Fruit fly (Drosophila melanogaster) whole organism, embryonic: Measurements from ENCODE around the gene CG32299.

Experiments used
- CG10462 ChIP-seq: fragments of 200-800 bp; sonication (Bioruptor generic); optimal IDR thresholded peaks from 2 replicates; lab custom pipeline; 2016; ENCODE audit warnings: missing biosample characterization, missing genetic modification characterization
- CG11504 ChIP-seq: fragments of 200-800 bp; sonication (Bioruptor generic); optimal IDR thresholded peaks from 3 replicates; lab custom pipeline; 2019; ENCODE audit warnings: missing biosample characterization, mild to moderate bottlenecking, missing genetic modification characterization, moderate library complexity
- CG11560 ChIP-seq: fragments of 200-800 bp; sonication (Bioruptor generic); IDR thresholded peaks from 3 replicates; pipeline ENCODE4 v1.3.6; 2022; ENCODE audit warnings: missing biosample characterization, missing genetic modification characterization
- CG12071 ChIP-seq: fragments of 200-800 bp; sonication (Bioruptor generic); optimal IDR thresholded peaks from 3 replicates; lab custom pipeline; 2018; ENCODE audit warnings: missing biosample characterization, mild to moderate bottlenecking, missing genetic modification characterization
- CG12299 ChIP-seq: fragments of 200-800 bp; sonication (Bioruptor generic); optimal IDR thresholded peaks from 2 replicates; lab custom pipeline; 2018; ENCODE audit warnings: missing biosample characterization, mild to moderate bottlenecking, missing genetic modification characterization
- CG13894 ChIP-seq: fragments of 200-800 bp; sonication (Bioruptor generic); optimal IDR thresholded peaks from 3 replicates; lab custom pipeline; 2018; ENCODE audit warnings: missing biosample characterization, mild to moderate bottlenecking, missing genetic modification characterization, moderate library complexity
- CG14710 ChIP-seq: fragments of 200-800 bp; sonication (Bioruptor generic); optimal IDR thresholded peaks from 3 replicates; lab custom pipeline; 2019; ENCODE audit warnings: missing biosample characterization, mild to moderate bottlenecking, missing genetic modification characterization, moderate library complexity
- CG16779 ChIP-seq: fragments of 200-800 bp; sonication (Bioruptor generic); IDR thresholded peaks from 2 replicates; pipeline ENCODE4 v1.3.6; 2022; ENCODE audit warnings: missing biosample characterization, missing genetic modification characterization
- CG17359 ChIP-seq: fragments of 200-800 bp; sonication (Bioruptor generic); optimal IDR thresholded peaks from 3 replicates; lab custom pipeline; 2018; ENCODE audit warnings: missing biosample characterization, mild to moderate bottlenecking, missing genetic modification characterization, moderate library complexity
- CG2875 ChIP-seq: fragments of 200-800 bp; sonication (Bioruptor generic); optimal IDR thresholded peaks from 2 replicates; lab custom pipeline; 2017; ENCODE audit warnings: missing biosample characterization, mild to moderate bottlenecking, missing genetic modification characterization, missing genetic modification reagents
- CG32767 ChIP-seq: fragments of 200-800 bp; sonication (Bioruptor generic); IDR thresholded peaks from 2 replicates; pipeline ENCODE4 v1.3.6; 2022; ENCODE audit warnings: missing biosample characterization, missing genetic modification characterization
- CG3407 ChIP-seq: fragments of 200-800 bp; sonication (Bioruptor generic); optimal IDR thresholded peaks from 2 replicates; lab custom pipeline; 2018; ENCODE audit warnings: missing biosample characterization, mild to moderate bottlenecking, missing genetic modification characterization
- CG34422 ChIP-seq: fragments of 200-800 bp; sonication (Bioruptor generic); IDR thresholded peaks from 3 replicates; pipeline ENCODE4 v1.3.6; 2022; ENCODE audit warnings: missing biosample characterization, missing genetic modification characterization
- CG4820 ChIP-seq: fragments of 200-800 bp; sonication (Bioruptor generic); optimal IDR thresholded peaks from 3 replicates; lab custom pipeline; 2016; ENCODE audit warnings: missing biosample characterization, missing genetic modification characterization
- CG5953 ChIP-seq: fragments of 200-800 bp; sonication (Bioruptor generic); IDR thresholded peaks from 2 replicates; pipeline ENCODE4 v1.3.6; 2022; ENCODE audit warnings: missing biosample characterization, missing genetic modification characterization
- CG8089 ChIP-seq: fragments of 200-800 bp; sonication (Bioruptor generic); optimal IDR thresholded peaks from 3 replicates; lab custom pipeline; 2016; ENCODE audit warnings: missing biosample characterization, missing genetic modification characterization
- CG9817 ChIP-seq: fragments of 200-800 bp; sonication (Bioruptor generic); optimal IDR thresholded peaks from 2 replicates; lab custom pipeline; 2018; ENCODE audit warnings: missing biosample characterization, mild to moderate bottlenecking, missing genetic modification characterization, moderate library complexity
- Hr3 ChIP-seq: fragments of 200-800 bp; sonication (Bioruptor generic); optimal IDR thresholded peaks from 3 replicates; lab custom pipeline; 2016; ENCODE audit warnings: missing biosample characterization, missing genetic modification characterization
- Hr39 ChIP-seq: fragments of >200 bp; optimal IDR thresholded peaks from 2 replicates; lab custom pipeline; 2017
- Med ChIP-seq: fragments of 200-800 bp; sonication (Bioruptor generic); peaks from one replicate; lab custom pipeline; 2016; ENCODE audit warnings: missing biosample characterization, missing genetic modification characterization, mild to moderate bottlenecking, inconsistent platforms, moderate library complexity
- Mrtf ChIP-seq: fragments of 200-800 bp; sonication (Bioruptor generic); IDR thresholded peaks from 3 replicates; pipeline ENCODE4 v1.3.6; 2022; ENCODE audit warnings: missing biosample characterization, missing genetic modification characterization
- NC2α ChIP-seq: fragments of 200-800 bp; sonication (Bioruptor generic); optimal IDR thresholded peaks from 2 replicates; lab custom pipeline; 2016; ENCODE audit warnings: missing biosample characterization, missing genetic modification characterization
- Nf-YA ChIP-seq: fragments of 200-800 bp; sonication (Bioruptor generic); IDR thresholded peaks from 2 replicates; pipeline ENCODE4 v1.3.6; 2022; ENCODE audit warnings: missing biosample characterization, missing genetic modification characterization
- Oaz ChIP-seq: fragments of 200-800 bp; sonication (Bioruptor generic); IDR thresholded peaks from 2 replicates; pipeline ENCODE4 v1.3.6; 2022; ENCODE audit warnings: missing biosample characterization, missing genetic modification characterization
- PHDP ChIP-seq: fragments of 200-800 bp; sonication (Bioruptor generic); optimal IDR thresholded peaks from 3 replicates; lab custom pipeline; 2018; ENCODE audit warnings: missing biosample characterization, mild to moderate bottlenecking, missing genetic modification characterization, moderate library complexity
- amos ChIP-seq: fragments of 200-800 bp; sonication (Bioruptor generic); IDR thresholded peaks from 2 replicates; pipeline ENCODE4 v1.3.6; 2022; ENCODE audit warnings: missing biosample characterization, missing genetic modification characterization; ENCODE audit not compliant: partially characterized antibody
- aop ChIP-seq: fragments of 200-800 bp; sonication (Bioruptor generic); IDR thresholded peaks from 2 replicates; pipeline ENCODE4 v1.3.6; 2022; ENCODE audit warnings: missing biosample characterization, missing genetic modification characterization
- ase ChIP-seq: fragments of 200-800 bp; sonication (Bioruptor generic); IDR thresholded peaks from 3 replicates; pipeline ENCODE4 v1.3.6; 2022; ENCODE audit warnings: missing biosample characterization, missing genetic modification characterization
- bab2 ChIP-seq: fragments of 200-800 bp; sonication (Bioruptor generic); optimal IDR thresholded peaks from 2 replicates; lab custom pipeline; 2016; ENCODE audit warnings: missing biosample characterization, missing genetic modification characterization
- cato ChIP-seq: fragments of 200-800 bp; sonication (Bioruptor generic); optimal IDR thresholded peaks from 2 replicates; lab custom pipeline; 2016; ENCODE audit warnings: missing biosample characterization, missing genetic modification characterization, borderline replicate concordance
- chif ChIP-seq, 2 experiments: fragments of 200-800 bp; sonication (Bioruptor generic); optimal IDR thresholded peaks; 3 replicates each; lab custom pipeline; 2016; ENCODE audit warnings: missing biosample characterization in 2 of 2, missing genetic modification characterization in 2 of 2
- corto ChIP-seq: fragments of 200-800 bp; sonication (Bioruptor generic); optimal IDR thresholded peaks from 2 replicates; lab custom pipeline; 2016; ENCODE audit warnings: missing biosample characterization, mild to moderate bottlenecking, missing genetic modification characterization, moderate library complexity
- crol ChIP-seq: fragments of 200-800 bp; sonication (Bioruptor generic); IDR thresholded peaks from 2 replicates; pipeline ENCODE4 v1.3.6; 2022; ENCODE audit warnings: missing biosample characterization, missing genetic modification characterization
- crp ChIP-seq, 2 experiments: fragments of 200-800 bp; sonication (Bioruptor generic); optimal IDR thresholded peaks; 2 replicates in 1 of 2; 3 replicates in 1 of 2; lab custom pipeline; 2017; ENCODE audit warnings: missing biosample characterization in 2 of 2, missing genetic modification characterization in 2 of 2, mild to moderate bottlenecking in 1 of 2, moderate library complexity in 1 of 2
- dimm ChIP-seq: fragments of 200-800 bp; sonication (Bioruptor generic); IDR thresholded peaks from 2 replicates; pipeline ENCODE4 v1.3.6; 2022; ENCODE audit warnings: missing biosample characterization, missing genetic modification characterization
- dpn ChIP-seq, 2 experiments: fragments of 200-800 bp; sonication (Bioruptor generic); optimal IDR thresholded peaks; 3 replicates each; lab custom pipeline; 2016; ENCODE audit warnings: missing biosample characterization in 2 of 2, missing genetic modification characterization in 2 of 2
- ham ChIP-seq: fragments of 200-800 bp; sonication (Bioruptor generic); IDR thresholded peaks from 2 replicates; pipeline ENCODE4 v1.3.6; 2022; ENCODE audit warnings: missing biosample characterization, missing genetic modification characterization
- lab ChIP-seq: fragments of 200-800 bp; sonication (Bioruptor generic); optimal IDR thresholded peaks from 3 replicates; lab custom pipeline; 2017; ENCODE audit warnings: missing biosample characterization, missing genetic modification characterization, mild to moderate bottlenecking, moderate library complexity, missing genetic modification reagents
- lov ChIP-seq, 2 experiments: fragments of 200-800 bp in 1 of 2; fragments of >200 bp in 1 of 2; sonication (Bioruptor generic) in 1 of 2; IDR thresholded peaks in 1 of 2; optimal IDR thresholded peaks in 1 of 2; 2 replicates in 1 of 2; 3 replicates in 1 of 2; pipeline versions ENCODE4 v1.3.6 to Lab custom; 2017 to 2022; ENCODE audit warnings: missing biosample characterization in 1 of 2, missing genetic modification characterization in 1 of 2
- luna ChIP-seq: fragments of 200-800 bp; sonication (Bioruptor generic); optimal IDR thresholded peaks from 2 replicates; lab custom pipeline; 2016; ENCODE audit warnings: missing biosample characterization, missing genetic modification characterization
- mirr ChIP-seq: fragments of 200-800 bp; sonication (Bioruptor generic); optimal IDR thresholded peaks from 3 replicates; lab custom pipeline; 2018; ENCODE audit warnings: missing biosample characterization, mild to moderate bottlenecking, missing genetic modification characterization
- nerfin-1 ChIP-seq: fragments of 200-800 bp; sonication (Bioruptor generic); optimal IDR thresholded peaks from 3 replicates; lab custom pipeline; 2019; ENCODE audit warnings: missing biosample characterization, mild to moderate bottlenecking, missing genetic modification characterization, moderate library complexity
- pzg ChIP-seq: fragments of 200-800 bp; sonication (Bioruptor generic); optimal IDR thresholded peaks from 3 replicates; lab custom pipeline; 2018; ENCODE audit warnings: missing biosample characterization, mild to moderate bottlenecking, missing genetic modification characterization, moderate library complexity
- seq ChIP-seq: fragments of 200-800 bp; sonication (Bioruptor generic); IDR thresholded peaks from 2 replicates; pipeline ENCODE4 v1.3.6; 2022; ENCODE audit warnings: missing biosample characterization, missing genetic modification characterization
- slp2 ChIP-seq: fragments of 200-800 bp; sonication (Bioruptor generic); optimal IDR thresholded peaks from 2 replicates; lab custom pipeline; 2016; ENCODE audit warnings: missing biosample characterization, missing genetic modification characterization
- stc ChIP-seq: fragments of 200-800 bp; sonication (Bioruptor generic); IDR thresholded peaks from 2 replicates; pipeline ENCODE4 v1.3.6; 2022; ENCODE audit warnings: missing biosample characterization, missing genetic modification characterization
- tna ChIP-seq: fragments of 200-800 bp; sonication (Bioruptor generic); IDR thresholded peaks from 2 replicates; pipeline ENCODE4 v1.3.6; 2022; ENCODE audit warnings: missing biosample characterization, missing genetic modification characterization; ENCODE audit not compliant: partially characterized antibody
- unpg ChIP-seq: fragments of 200-800 bp; sonication (Bioruptor generic); optimal IDR thresholded peaks from 3 replicates; lab custom pipeline; 2018; ENCODE audit warnings: missing biosample characterization, mild to moderate bottlenecking, missing genetic modification characterization, moderate library complexity
- zf30C ChIP-seq: fragments of 200-800 bp; sonication (Bioruptor generic); optimal IDR thresholded peaks from 3 replicates; lab custom pipeline; 2018; ENCODE audit warnings: missing biosample characterization, mild to moderate bottlenecking, missing genetic modification characterization

The CG32299 gene

dm6 chr3L:2421138-2421537 lies 30.3 kb upstream of the CG32299 start (continued):
- TF ChIP-seq CG12071 (GFP tag; lab: Kevin White, UChicago) (no peak), amos (GFP tag; lab: Robert Waterston, UW) (no peak), CG13894 (tag; lab: Kevin White, UChicago) (peak; percentile 4), CG10462 (GFP tag; lab: Kevin White, UChicago) (no peak), CG11504 (tag; lab: Kevin White, UChicago) (peak; percentile 18), PHDP (no peak), aop (GFP tag; lab: Robert Waterston, UW) (no peak), CG8089 (GFP tag; lab: Kevin White, UChicago) (no peak), pzg (GFP tag; lab: Kevin White, UChicago) (no peak), CG17359 (tag; lab: Kevin White, UChicago) (peak; percentile 1), crol (GFP tag; lab: Robert Waterston, UW) (0 out of 2 replicates have a peak, but pooled peaks have one; percentile 8), lab (GFP tag; lab: Kevin White, UChicago) (peak; percentile 53), CG12299 (tag; lab: Kevin White, UChicago) (no peak), CG16779 (no peak), Med (GFP tag; lab: Kevin White, UChicago) (peak; percentile 66), Hr3 (GFP tag; lab: Kevin White, UChicago) (no peak), seq (no peak)

dm6 chr3L:2418769-2419168 lies 28.0 kb upstream of the CG32299 start:
- TF ChIP-seq zf30C (GFP tag; lab: Kevin White, UChicago) (no peak), chif (GFP tag; optimal IDR thresholded peaks at IDR 0.05; lab: Kevin White, UChicago) (peak; percentile 62 to 72), Mrtf (GFP tag; lab: Robert Waterston, UW) (peak; percentile 69; the same call in 2 of the 3 replicates), CG16779 (peak; percentile 77), bab2 (GFP tag; lab: Kevin White, UChicago) (peak; percentile 91), CG14710 (tag; lab: Kevin White, UChicago) (peak; percentile 85), CG2875 (GFP tag; lab: Kevin White, UChicago) (peak; percentile 52), dimm (GFP tag; lab: Robert Waterston, UW) (peak; percentile 73), corto (GFP tag; lab: Kevin White, UChicago) (peak; percentile 58), Oaz (GFP tag; lab: Robert Waterston, UW) (peak; percentile 74), nerfin-1 (tag; lab: Kevin White, UChicago) (peak; percentile 50), CG11560 (tag; lab: Robert Waterston, UW) (peak; percentile 68; the same call in 2 of the 3 replicates), ham (no peak), crp (GFP tag; optimal IDR thresholded peaks at IDR 0.05; lab: Kevin White, UChicago) (peak in 1 of 2 experiments; percentile 9), mirr (GFP tag; lab: Kevin White, UChicago) (no peak), cato (GFP tag; lab: Kevin White, UChicago) (no peak), CG3407 (GFP tag; lab: Kevin White, UChicago) (peak; percentile 47), Nf-YA (GFP tag; lab: Robert Waterston, UW) (peak; percentile 80), CG32767 (GFP tag; lab: Robert Waterston, UW) (peak; percentile 85), slp2 (GFP tag; lab: Kevin White, UChicago) (peak; percentile 42), amos (GFP tag; lab: Robert Waterston, UW) (no peak), ase (GFP tag; lab: Robert Waterston, UW) (peak; percentile 84), CG9817 (tag; lab: Kevin White, UChicago) (peak; percentile 42), dpn (GFP tag; optimal IDR thresholded peaks at IDR 0.05; lab: Kevin White, UChicago) (peak; percentile 74), lov (optimal IDR thresholded peaks at IDR 0.05; lab: Kevin White, UChicago) (no peak), lov (GFP tag; IDR thresholded peaks at IDR 0.05; lab: Robert Waterston, UW) (0 out of 3 replicates have a peak, but pooled peaks have one; percentile 37), CG34422 (GFP tag; lab: Robert Waterston, UW) (peak; percentile 89), stc (GFP tag; lab: Robert Waterston, UW) (peak; percentile 80), CG5953 (GFP tag; lab: Robert Waterston, UW) (peak; percentile 72; the same call in 1 of the 2 replicates), tna (GFP tag; lab: Robert Waterston, UW) (no peak), unpg (GFP tag; lab: Kevin White, UChicago) (peak; percentile 76), luna (GFP tag; lab: Kevin White, UChicago) (no peak), NC2α (GFP tag; lab: Kevin White, UChicago) (peak; percentile 10), Hr39 (no peak), CG4820 (peak; percentile 86)
